Worm (Caenorhabditis elegans) whole organism, young adult: Measurements from ENCODE around the gene cblc-1.

ENCODE experiments used
- B0336.3 ChIP-seq: fragments of 200-800 bp; sonication (Bioruptor generic); IDR thresholded peaks from 2 replicates; pipeline ENCODE4 v1.3.6; 2022; ENCODE audit warnings: missing genetic modification characterization, missing compliant biosample characterization
- C17E4.6 ChIP-seq: fragments of 200-800 bp; sonication (Bioruptor generic); IDR thresholded peaks from 2 replicates; pipeline ENCODE4 v1.3.6; 2022; ENCODE audit warnings: missing genetic modification reagents, missing genetic modification characterization, missing compliant biosample characterization
- F39B2.1 ChIP-seq: fragments of 200-800 bp; sonication (Bioruptor generic); IDR thresholded peaks from 2 replicates; pipeline ENCODE4 v1.3.6; 2022; ENCODE audit warnings: missing genetic modification reagents, missing genetic modification characterization, missing compliant biosample characterization
- T07F8.4 ChIP-seq: sonication (generic microtip); optimal IDR thresholded peaks from 2 replicates; lab custom pipeline; 2016; ENCODE audit warnings: mild to moderate bottlenecking, missing genetic modification characterization, moderate library complexity, missing compliant biosample characterization
- Y53G8AR.9 ChIP-seq: fragments of 200-800 bp; sonication (Bioruptor generic); conservative IDR thresholded peaks from 2 replicates; pipeline ENCODE4 v1.3.6; 2022; ENCODE audit warnings: missing genetic modification reagents, missing genetic modification characterization, missing compliant biosample characterization
- Y79H2A.3 ChIP-seq: fragments of 200-800 bp; sonication (Bioruptor generic); conservative IDR thresholded peaks from 2 replicates; pipeline ENCODE4 v1.3.6; 2022; ENCODE audit warnings: missing genetic modification reagents, missing genetic modification characterization, missing compliant biosample characterization
- ZK185.1 ChIP-seq: sonication (generic microtip); optimal IDR thresholded peaks from 2 replicates; lab custom pipeline; 2016; ENCODE audit warnings: mild to moderate bottlenecking, missing genetic modification characterization, missing compliant biosample characterization; ENCODE audit not compliant: poor library complexity, severe bottlenecking
- ama-1 ChIP-seq, 3 experiments: fragments of 150-350 bp in 1 of 3; sonication (generic microtip) in 2 of 3; optimal IDR thresholded peaks; 2 replicates each; lab custom pipeline; 2014 to 2018; ENCODE audit warnings: missing biosample characterization in 2 of 3, missing genetic modification characterization in 2 of 3, missing genetic modification reagents in 2 of 3
- aptf-2 ChIP-seq: fragments of 200-800 bp; sonication (Bioruptor generic); conservative IDR thresholded peaks from 2 replicates; pipeline ENCODE4 v1.3.6; 2022; ENCODE audit warnings: missing genetic modification reagents, missing genetic modification characterization, missing compliant biosample characterization
- attf-3 ChIP-seq: fragments of 200-800 bp; sonication (Bioruptor generic); conservative IDR thresholded peaks from 2 replicates; pipeline ENCODE4 v1.3.6; 2022; ENCODE audit warnings: missing genetic modification reagents, missing genetic modification characterization, missing compliant biosample characterization
- ccch-3 ChIP-seq: fragments of 200-800 bp; sonication (Bioruptor generic); optimal IDR thresholded peaks from 2 replicates; lab custom pipeline; 2018; ENCODE audit warnings: mild to moderate bottlenecking, missing genetic modification characterization, missing compliant biosample characterization
- ceh-27 ChIP-seq: fragments of 200-800 bp; sonication (Bioruptor generic); optimal IDR thresholded peaks from 2 replicates; lab custom pipeline; 2018; ENCODE audit warnings: mild to moderate bottlenecking, missing genetic modification characterization, moderate library complexity, missing compliant biosample characterization
- ceh-79 ChIP-seq: sonication (generic microtip); optimal IDR thresholded peaks from 2 replicates; lab custom pipeline; 2017; ENCODE audit warnings: mild to moderate bottlenecking, missing genetic modification characterization, missing compliant biosample characterization
- dpl-1 ChIP-seq: fragments of 150-350 bp; optimal IDR thresholded peaks from 2 replicates; lab custom pipeline; 2014; ENCODE audit warnings: missing biosample characterization, missing genetic modification reagents, missing genetic modification characterization
- egl-18 ChIP-seq: fragments of 200-800 bp; sonication (Bioruptor generic); IDR thresholded peaks from 2 replicates; pipeline ENCODE4 v1.3.6; 2022; ENCODE audit warnings: missing genetic modification reagents, missing genetic modification characterization, missing compliant biosample characterization
- egrh-3 ChIP-seq: fragments of 200-800 bp; sonication (Bioruptor generic); IDR thresholded peaks from 2 replicates; pipeline ENCODE4 v1.3.6; 2022; ENCODE audit warnings: missing genetic modification reagents, missing genetic modification characterization, missing compliant biosample characterization
- ekl-4 ChIP-seq: fragments of 200-800 bp; sonication (Bioruptor generic); IDR thresholded peaks from 2 replicates; pipeline ENCODE4 v1.3.6; 2022; ENCODE audit warnings: missing genetic modification reagents, missing genetic modification characterization, missing compliant biosample characterization
- him-1 ChIP-seq: sonication (generic microtip); optimal IDR thresholded peaks from 2 replicates; lab custom pipeline; 2016; ENCODE audit warnings: missing genotype, missing genetic modification reagents, missing genetic modification characterization, missing compliant biosample characterization
- hmg-1.2 ChIP-seq: fragments of 200-800 bp; sonication (Bioruptor generic); IDR thresholded peaks from 2 replicates; pipeline ENCODE4 v1.3.6; 2022; ENCODE audit warnings: missing genetic modification reagents, missing genetic modification characterization, missing compliant biosample characterization
- hrde-1 ChIP-seq: sonication (generic microtip); optimal IDR thresholded peaks from 2 replicates; lab custom pipeline; 2016; ENCODE audit warnings: missing genetic modification characterization, mild to moderate bottlenecking, missing compliant biosample characterization, moderate library complexity, missing genotype, missing genetic modification reagents, borderline replicate concordance
- let-607 ChIP-seq, 2 experiments: fragments of 200-800 bp in 1 of 2; sonication (Bioruptor generic) in 1 of 2; sonication (generic microtip) in 1 of 2; optimal IDR thresholded peaks; 2 replicates each; lab custom pipeline; 2016 to 2018; ENCODE audit warnings: mild to moderate bottlenecking in 2 of 2, missing compliant biosample characterization in 2 of 2, missing genetic modification characterization in 2 of 2, moderate library complexity in 2 of 2, missing genotype in 1 of 2
- lsy-27 ChIP-seq: sonication (generic microtip); optimal IDR thresholded peaks from 2 replicates; lab custom pipeline; 2017; ENCODE audit warnings: missing genetic modification characterization, mild to moderate bottlenecking, missing compliant biosample characterization, antibody characterized with exemption, missing genotype, borderline replicate concordance; ENCODE audit not compliant: insufficient read depth
- madf-6 ChIP-seq: fragments of 200-800 bp; sonication (Bioruptor generic); IDR thresholded peaks from 2 replicates; pipeline ENCODE4 v1.3.6; 2022; ENCODE audit warnings: missing genetic modification reagents, missing genetic modification characterization, missing compliant biosample characterization
- nfyb-1 ChIP-seq: fragments of 200-800 bp; sonication (Bioruptor generic); IDR thresholded peaks from 2 replicates; pipeline ENCODE4 v1.3.6; 2022; ENCODE audit warnings: missing genetic modification reagents, missing genetic modification characterization, missing compliant biosample characterization
- pbrm-1 ChIP-seq: fragments of 200-800 bp; sonication (Bioruptor generic); IDR thresholded peaks from 2 replicates; pipeline ENCODE4 v1.3.6; 2022; ENCODE audit warnings: missing genetic modification reagents, missing genetic modification characterization, missing compliant biosample characterization
- rcor-1 ChIP-seq: fragments of 200-800 bp; sonication (Bioruptor generic); IDR thresholded peaks from 2 replicates; pipeline ENCODE4 v1.3.6; 2022; ENCODE audit warnings: missing genetic modification reagents, missing genetic modification characterization, missing compliant biosample characterization
- repo-1 ChIP-seq: sonication (generic microtip); optimal IDR thresholded peaks from 2 replicates; lab custom pipeline; 2017; ENCODE audit warnings: mild to moderate bottlenecking, missing genetic modification characterization, missing compliant biosample characterization
- snpc-3.4 ChIP-seq: sonication (generic microtip); optimal IDR thresholded peaks from 2 replicates; lab custom pipeline; 2017; ENCODE audit warnings: missing genetic modification characterization, mild to moderate bottlenecking, missing compliant biosample characterization, antibody characterized with exemption, moderate library complexity, missing genotype, missing genetic modification reagents
- tbx-9 ChIP-seq: sonication (generic microtip); optimal IDR thresholded peaks from 2 replicates; lab custom pipeline; 2016; ENCODE audit warnings: borderline replicate concordance, missing genetic modification characterization, inconsistent platforms, missing compliant biosample characterization

The cblc-1 gene

ce11 chrII:4949380-4949950 is 8.5 kb upstream of the cblc-1 start, which contains the start of the genes try-1 and zyg-12 (continued):
- TF ChIP-seq lsy-27 (tag; lab: Kevin White, UChicago) (no peak), let-607 (tag; optimal IDR thresholded peaks at IDR 0.05; lab: Kevin White, UChicago) (no peak), aptf-2 (GFP tag; lab: Robert Waterston, UW) (no peak), ccch-3 (GFP tag; lab: Kevin White, UChicago) (no peak)

- TF ChIP-seq him-1 (tag; lab: Kevin White, UChicago), result no peak
- peak; percentile 63 for TF ChIP-seq repo-1 (tag; lab: Kevin White, UChicago)
- peak; percentile 62; the same call in 1 of the 2 replicates for TF ChIP-seq B0336.3 (GFP tag; lab: Robert Waterston, UW)
- peak; percentile 4; the same call in 1 of the 2 replicates for TF ChIP-seq hmg-1.2 (GFP tag; lab: Robert Waterston, UW)
- TF ChIP-seq Y53G8AR.9 (GFP tag; lab: Robert Waterston, UW), result 0 out of 2 replicates have a peak, but pooled peaks have one; percentile 47
- TF ChIP-seq snpc-3.4 (tag; lab: Kevin White, UChicago), result peak; percentile 46
- no peak for TF ChIP-seq ZK185.1 (tag; lab: Kevin White, UChicago)
- peak; percentile 52; the same call in 1 of the 2 replicates for TF ChIP-seq C17E4.6 (GFP tag; lab: Robert Waterston, UW)
- 0 out of 2 replicates have a peak, but pooled peaks have one; percentile 17 for TF ChIP-seq ekl-4 (GFP tag; lab: Robert Waterston, UW)
- peak; percentile 43 for TF ChIP-seq madf-6 (GFP tag; lab: Robert Waterston, UW)
- TF ChIP-seq dpl-1 (GFP tag; lab: Kevin White, UChicago), result no peak
- peak; percentile 13 for TF ChIP-seq hrde-1 (tag; lab: Kevin White, UChicago)
- TF ChIP-seq nfyb-1 (GFP tag; lab: Robert Waterston, UW), result 0 out of 2 replicates have a peak, but pooled peaks have one; percentile 10
- TF ChIP-seq egl-18 (GFP tag; lab: Robert Waterston, UW), result 0 out of 2 replicates have a peak, but pooled peaks have one; percentile 54
- TF ChIP-seq, all 124 proteins: peak for 11
Observed at ce11 chrII:4948118-4948517, 7.2 kb upstream of the cblc-1 start.

ce11 chrII:4946775-4947174 is 5.8 kb upstream of the cblc-1 start:
- TF ChIP-seq ama-1 (optimal IDR thresholded peaks at IDR 0.05; lab: Kevin White, UChicago) (no peak), ama-1 (GFP tag; optimal IDR thresholded peaks at IDR 0.05; lab: Kevin White, UChicago) (no peak), egrh-3 (GFP tag; lab: Robert Waterston, UW) (no peak), ZK185.1 (tag; lab: Kevin White, UChicago) (peak; percentile 23)

- peak; percentile 82 for TF ChIP-seq attf-3
- no peak for TF ChIP-seq T07F8.4 (tag; lab: Kevin White, UChicago)
- TF ChIP-seq pbrm-1 (GFP tag; lab: Robert Waterston, UW), result no peak
- TF ChIP-seq egrh-3 (GFP tag; lab: Robert Waterston, UW), result no peak
- TF ChIP-seq ceh-79 (tag; lab: Kevin White, UChicago), result no peak
- TF ChIP-seq, all 124 proteins: peak for 1
Observed at ce11 chrII:4945695-4946094, 4.7 kb upstream of the cblc-1 start, which contains the start of the genes gldi-11 and ZK546.2. gldi-11 (minus strand) TSS chrII:4945789. ZK546.2 (plus strand) TSS chrII:4946027.

ce11 chrII:4943849-4944248 is 2.9 kb upstream of the cblc-1 start, which contains the start of gene mdt-4:
mdt-4 (minus strand) TSS chrII:4943949.
- TF ChIP-seq rcor-1 (GFP tag; lab: Robert Waterston, UW) (no peak), ceh-79 (tag; lab: Kevin White, UChicago) (no peak), lsy-27 (tag; lab: Kevin White, UChicago) (no peak), ceh-27 (no peak), F39B2.1 (GFP tag; lab: Robert Waterston, UW) (no peak), tbx-9 (no peak), Y79H2A.3 (GFP tag; lab: Robert Waterston, UW) (no peak)
